Worm (Caenorhabditis elegans) whole organism, late embryonic: ENCODE results near the gene F13B12.7.
A peak's percentile ranks its signal among the peaks of the same experiment; 100 is the strongest.

Experiments
- C38D4.7 ChIP-seq: fragments of 200-800 bp; sonication (Bioruptor generic); optimal IDR thresholded peaks from 2 replicates; lab custom pipeline; 2018; ENCODE audit warnings: mild to moderate bottlenecking, missing genetic modification characterization, moderate library complexity, missing compliant biosample characterization
- F13H6.1 ChIP-seq: sonication (generic microtip); optimal IDR thresholded peaks from 2 replicates; lab custom pipeline; 2016; ENCODE audit warnings: missing genetic modification characterization, missing compliant biosample characterization
- K02D7.2 ChIP-seq: sonication (generic microtip); optimal IDR thresholded peaks from 2 replicates; lab custom pipeline; 2017; ENCODE audit warnings: mild to moderate bottlenecking, missing genetic modification characterization, missing compliant biosample characterization
- K09A11.1 ChIP-seq: sonication (generic microtip); optimal IDR thresholded peaks from 2 replicates; lab custom pipeline; 2017; ENCODE audit warnings: antibody characterized with exemption, mild to moderate bottlenecking, missing genetic modification characterization, missing compliant biosample characterization; ENCODE audit not compliant: insufficient read depth
- ceh-19 ChIP-seq: fragments of 200-800 bp; sonication (Bioruptor generic); optimal IDR thresholded peaks from 2 replicates; lab custom pipeline; 2018; ENCODE audit warnings: mild to moderate bottlenecking, missing genetic modification characterization, missing compliant biosample characterization
- ceh-22 ChIP-seq: sonication (generic microtip); optimal IDR thresholded peaks from 2 replicates; lab custom pipeline; 2017; ENCODE audit warnings: missing biosample characterization, missing genetic modification characterization
- ceh-30 ChIP-seq: fragments of 150-350 bp; optimal IDR thresholded peaks from 2 replicates; lab custom pipeline; 2014; ENCODE audit warnings: missing biosample characterization, missing genetic modification characterization
- ceh-31 ChIP-seq: sonication (generic microtip); optimal IDR thresholded peaks from 2 replicates; lab custom pipeline; 2016; ENCODE audit warnings: missing genetic modification characterization, missing compliant biosample characterization
- ceh-34 ChIP-seq: sonication (generic microtip); optimal IDR thresholded peaks from 2 replicates; lab custom pipeline; 2016; ENCODE audit warnings: mild to moderate bottlenecking, missing genetic modification characterization, missing compliant biosample characterization
- ceh-48 ChIP-seq: sonication (generic microtip); optimal IDR thresholded peaks from 2 replicates; lab custom pipeline; 2016; ENCODE audit warnings: missing genetic modification characterization, inconsistent platforms, missing compliant biosample characterization
- dve-1 ChIP-seq: sonication (generic microtip); optimal IDR thresholded peaks from 2 replicates; lab custom pipeline; 2017; ENCODE audit warnings: antibody characterized with exemption, mild to moderate bottlenecking, missing genetic modification characterization, missing compliant biosample characterization
- elt-2 ChIP-seq: sonication (generic microtip); optimal IDR thresholded peaks from 2 replicates; lab custom pipeline; 2016; ENCODE audit warnings: missing genetic modification reagents, missing genetic modification characterization, missing compliant biosample characterization
- ets-4 ChIP-seq: sonication (generic microtip); optimal IDR thresholded peaks from 2 replicates; lab custom pipeline; 2016; ENCODE audit warnings: missing genetic modification characterization, missing compliant biosample characterization
- eyg-1 ChIP-seq: sonication (generic microtip); optimal IDR thresholded peaks from 2 replicates; lab custom pipeline; 2016; ENCODE audit warnings: missing genotype, missing genetic modification characterization, missing compliant biosample characterization
- fax-1 ChIP-seq: sonication (generic microtip); optimal IDR thresholded peaks from 2 replicates; lab custom pipeline; 2016; ENCODE audit warnings: missing genotype, missing genetic modification characterization, missing compliant biosample characterization
- fkh-10 ChIP-seq: fragments of 150-350 bp; optimal IDR thresholded peaks from 2 replicates; lab custom pipeline; 2014; ENCODE audit warnings: missing biosample characterization, missing genetic modification reagents, missing genetic modification characterization
- gmeb-2 ChIP-seq: sonication (generic microtip); optimal IDR thresholded peaks from 2 replicates; lab custom pipeline; 2016; ENCODE audit warnings: missing genetic modification characterization, inconsistent platforms, missing compliant biosample characterization
- hlh-30 ChIP-seq: sonication (generic microtip); optimal IDR thresholded peaks from 2 replicates; lab custom pipeline; 2017; ENCODE audit warnings: antibody characterized with exemption, missing genetic modification characterization, missing compliant biosample characterization; ENCODE audit not compliant: insufficient read depth
- hlh-8 ChIP-seq: sonication (generic microtip); optimal IDR thresholded peaks from 2 replicates; lab custom pipeline; 2016; ENCODE audit warnings: missing genotype, missing genetic modification characterization, missing compliant biosample characterization
- lin-11 ChIP-seq: fragments of 200-800 bp; sonication (Bioruptor generic); optimal IDR thresholded peaks from 2 replicates; lab custom pipeline; 2018; ENCODE audit warnings: mild to moderate bottlenecking, missing genetic modification characterization, missing compliant biosample characterization
- madf-2 ChIP-seq: sonication (generic microtip); optimal IDR thresholded peaks from 2 replicates; lab custom pipeline; 2017; ENCODE audit warnings: missing genetic modification characterization, missing compliant biosample characterization
- mec-3 ChIP-seq: sonication (generic microtip); optimal IDR thresholded peaks from 2 replicates; lab custom pipeline; 2016; ENCODE audit warnings: borderline replicate concordance, missing genetic modification characterization, missing compliant biosample characterization
- nfya-1 ChIP-seq: sonication (generic microtip); optimal IDR thresholded peaks from 2 replicates; lab custom pipeline; 2017; ENCODE audit warnings: missing genetic modification characterization, mild to moderate bottlenecking, missing compliant biosample characterization, antibody characterized with exemption, moderate library complexity
- nhr-11 ChIP-seq: fragments of 150-350 bp; optimal IDR thresholded peaks from 2 replicates; lab custom pipeline; 2014; ENCODE audit warnings: missing biosample characterization, missing genetic modification characterization
- nhr-232 ChIP-seq: sonication (generic microtip); optimal IDR thresholded peaks from 2 replicates; lab custom pipeline; 2016; ENCODE audit warnings: missing genetic modification characterization, missing compliant biosample characterization
- npax-4 ChIP-seq: sonication (generic microtip); optimal IDR thresholded peaks from 2 replicates; lab custom pipeline; 2016; ENCODE audit warnings: missing genetic modification characterization, missing compliant biosample characterization
- odd-2 ChIP-seq: sonication (generic microtip); optimal IDR thresholded peaks from 2 replicates; lab custom pipeline; 2017; ENCODE audit warnings: antibody characterized with exemption, mild to moderate bottlenecking, missing genetic modification characterization, missing compliant biosample characterization
- pat-9 ChIP-seq: fragments of 200-800 bp; sonication (Bioruptor generic); optimal IDR thresholded peaks from 2 replicates; lab custom pipeline; 2018; ENCODE audit warnings: mild to moderate bottlenecking, missing genetic modification characterization, moderate library complexity, missing compliant biosample characterization
- pha-4 ChIP-seq: fragments of 150-350 bp; optimal IDR thresholded peaks from 2 replicates; lab custom pipeline; 2018; ENCODE audit warnings: missing biosample characterization, missing genetic modification reagents, missing genetic modification characterization
- pqm-1 ChIP-seq: sonication (generic microtip); optimal IDR thresholded peaks from 2 replicates; lab custom pipeline; 2016; ENCODE audit warnings: missing genetic modification characterization, missing compliant biosample characterization
- ref-2 ChIP-seq: sonication (generic microtip); optimal IDR thresholded peaks from 2 replicates; lab custom pipeline; 2016; ENCODE audit warnings: missing genetic modification characterization, missing compliant biosample characterization
- sdc-2 ChIP-seq: sonication (generic microtip); optimal IDR thresholded peaks from 2 replicates; lab custom pipeline; 2016; ENCODE audit warnings: missing genotype, missing genetic modification characterization, missing compliant biosample characterization
- syd-9 ChIP-seq: sonication (generic microtip); optimal IDR thresholded peaks from 2 replicates; lab custom pipeline; 2016; ENCODE audit warnings: mild to moderate bottlenecking, missing genetic modification characterization, moderate library complexity, missing compliant biosample characterization
- tbx-2 ChIP-seq: sonication (generic microtip); optimal IDR thresholded peaks from 2 replicates; lab custom pipeline; 2016; ENCODE audit warnings: missing genetic modification characterization, missing compliant biosample characterization
- tbx-7 ChIP-seq: sonication (generic microtip); optimal IDR thresholded peaks from 2 replicates; lab custom pipeline; 2016; ENCODE audit warnings: missing genotype, missing genetic modification characterization, missing compliant biosample characterization
- ttx-3 ChIP-seq: sonication (generic microtip); optimal IDR thresholded peaks from 2 replicates; lab custom pipeline; 2016; ENCODE audit warnings: missing genetic modification reagents, missing genetic modification characterization, missing compliant biosample characterization
- unc-42 ChIP-seq: sonication (generic microtip); optimal IDR thresholded peaks from 2 replicates; lab custom pipeline; 2016; ENCODE audit warnings: missing genotype, missing genetic modification characterization, missing compliant biosample characterization
- ztf-16 ChIP-seq: sonication (generic microtip); optimal IDR thresholded peaks from 2 replicates; lab custom pipeline; 2017; ENCODE audit warnings: missing genetic modification characterization, missing compliant biosample characterization

The F13B12.7 gene

ce11 chrIV:10437114-10437513, 6.5 kb upstream of the F13B12.7 start:
- TF ChIP-seq unc-42 (tag; lab: Kevin White, UChicago), result no peak
- no peak for TF ChIP-seq ceh-30 (tag; lab: Kevin White, UChicago)
- TF ChIP-seq npax-4 (tag; lab: Kevin White, UChicago), result no peak

- TF ChIP-seq elt-2 (tag; lab: Kevin White, UChicago), result peak; percentile 38
- TF ChIP-seq fkh-10, result no peak
- TF ChIP-seq ceh-22 (tag; lab: Kevin White, UChicago), result no peak
Measured at ce11 chrIV:10438901-10439300, 4.7 kb upstream of the F13B12.7 start, which contains the start of gene F13B12.3. Gene F13B12.3, plus strand, starts transcription at chrIV:10439123.

- TF ChIP-seq ceh-34, result no peak
- no peak for TF ChIP-seq sdc-2
- TF ChIP-seq ref-2 (tag; lab: Kevin White, UChicago), result no peak
- TF ChIP-seq eyg-1 (tag; lab: Kevin White, UChicago), result no peak
- no peak for TF ChIP-seq tbx-2
- TF ChIP-seq odd-2, result no peak
- TF ChIP-seq ceh-31 (tag; lab: Kevin White, UChicago), result no peak
- TF ChIP-seq nfya-1 (tag; lab: Kevin White, UChicago), result no peak
- no peak for TF ChIP-seq mec-3 (tag; lab: Kevin White, UChicago)
- no peak for TF ChIP-seq fax-1 (tag; lab: Kevin White, UChicago)
- no peak for TF ChIP-seq syd-9
- no peak for TF ChIP-seq dve-1 (tag; lab: Kevin White, UChicago)
- TF ChIP-seq nhr-11 (tag; lab: Kevin White, UChicago), result no peak
- no peak for TF ChIP-seq hlh-30 (tag; lab: Kevin White, UChicago)
- no peak for TF ChIP-seq gmeb-2
- no peak for TF ChIP-seq ceh-19 (GFP tag; lab: Kevin White, UChicago)
- no peak for TF ChIP-seq K09A11.1
- no peak for TF ChIP-seq ztf-16 (tag; lab: Kevin White, UChicago)
- TF ChIP-seq elt-2 (tag; lab: Kevin White, UChicago), result no peak
- no peak for TF ChIP-seq pat-9
Measured at ce11 chrIV:10442904-10443303, 706 bp upstream of the F13B12.7 start.

ce11 chrIV:10449799-10450198, 6.2 kb downstream of the F13B12.7 start, which contains the start of gene F13B12.4:
Gene F13B12.4, minus strand, starts transcription at chrIV:10449899.
- TF ChIP-seq pha-4, result no peak
- no peak for TF ChIP-seq nhr-232 (tag; lab: Kevin White, UChicago)
- no peak for TF ChIP-seq sdc-2
- no peak for TF ChIP-seq F13H6.1 (tag; lab: Kevin White, UChicago)
- TF ChIP-seq ztf-16 (tag; lab: Kevin White, UChicago), result no peak
- no peak for TF ChIP-seq nfya-1 (tag; lab: Kevin White, UChicago)
- TF ChIP-seq ceh-48, result no peak
- TF ChIP-seq ceh-19 (GFP tag; lab: Kevin White, UChicago), result no peak
- TF ChIP-seq hlh-8, result no peak
- no peak for TF ChIP-seq ets-4 (tag; lab: Kevin White, UChicago)

- TF ChIP-seq ceh-48 (no peak), fkh-10 (no peak), pqm-1 (no peak), unc-42 (tag; lab: Kevin White, UChicago) (no peak), madf-2 (tag; lab: Kevin White, UChicago) (no peak), lin-11 (no peak), tbx-7 (tag; lab: Kevin White, UChicago) (no peak), C38D4.7 (GFP tag; lab: Kevin White, UChicago) (no peak), F13H6.1 (tag; lab: Kevin White, UChicago) (no peak), nhr-11 (tag; lab: Kevin White, UChicago) (no peak), nhr-232 (tag; lab: Kevin White, UChicago) (no peak), ttx-3 (tag; lab: Kevin White, UChicago) (no peak), odd-2 (no peak), K02D7.2 (tag; lab: Kevin White, UChicago) (no peak)
- TF ChIP-seq, all 69 proteins: peak for 0
Measured at ce11 chrIV:10453001-10453400, 9.4 kb downstream of the F13B12.7 start, which contains the start of gene F01D4.8. Gene F01D4.8, minus strand, starts transcription at chrIV:10453101.
